Worm (Caenorhabditis elegans): ENCODE data around the gene fbxa-80.
A peak's percentile ranks its signal among the peaks of the same experiment; 100 is the strongest.

Gene fbxa-80

DNA sequence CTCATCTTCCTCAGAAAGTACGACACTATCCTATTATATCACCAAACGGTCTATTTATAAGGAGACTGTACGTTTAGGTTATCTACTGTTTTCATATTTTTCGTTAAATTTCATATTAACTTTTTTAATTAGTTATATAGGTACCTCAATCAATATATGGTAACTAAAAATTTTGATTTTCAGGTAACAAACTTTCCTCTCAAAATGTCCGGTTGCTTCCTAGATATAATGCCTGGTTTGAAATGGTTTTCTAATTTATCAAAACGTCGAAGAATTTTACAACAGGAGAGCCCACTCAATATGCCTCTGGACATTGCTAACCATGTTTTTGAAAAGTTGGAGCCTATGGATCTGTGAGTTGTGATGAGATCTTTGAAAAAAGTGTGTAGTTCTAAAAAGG lies 17.4 kb downstream of the fbxa-80 start, which contains the start of gene fbxa-28:
fbxa-28 (plus strand) TSS at position 301 of the 400 bp plus-strand sequence.
- TF ChIP-seq F16B12.6 (tag; optimal IDR thresholded peaks at IDR 0.05) (no peak), isw-1 (GFP tag; IDR thresholded peaks at IDR 0.05) (no peak), C34B4.2 (tag; optimal IDR thresholded peaks at IDR 0.05) (no peak), fkh-4 (tag; optimal IDR thresholded peaks at IDR 0.05; ENCODE audit: borderline replicate concordance) (no peak), snu-23 (GFP tag; optimal IDR thresholded peaks at IDR 0.05) (no peak), elt-3 (tag; optimal IDR thresholded peaks at IDR 0.05) (no peak), nhr-11 (tag; optimal IDR thresholded peaks at IDR 0.05) (no peak), nhr-85 (tag) (no peak), pax-3 (tag; optimal IDR thresholded peaks at IDR 0.05) (no peak), alr-1 (tag; optimal IDR thresholded peaks at IDR 0.05; ENCODE audit: borderline replicate concordance) (no peak), nhr-19 (GFP tag; conservative IDR thresholded peaks at IDR 0.05) (no peak), hlh-4 (tag; optimal IDR thresholded peaks at IDR 0.05) (no peak), snpc-4 (tag; optimal IDR thresholded peaks at IDR 0.05) (no peak), elt-2 (tag; optimal IDR thresholded peaks at IDR 0.05) (no peak), mdl-1 (tag; optimal IDR thresholded peaks at IDR 0.05) (no peak), skn-1 (tag; optimal IDR thresholded peaks at IDR 0.05) (no peak), mab-9 (GFP tag; IDR thresholded peaks at IDR 0.05) (no peak), aly-2 (tag; optimal IDR thresholded peaks at IDR 0.05) (no peak), tbx-2 (tag; optimal IDR thresholded peaks at IDR 0.05) (no peak), nhr-47 (tag; optimal IDR thresholded peaks at IDR 0.05) (no peak)

DNA sequence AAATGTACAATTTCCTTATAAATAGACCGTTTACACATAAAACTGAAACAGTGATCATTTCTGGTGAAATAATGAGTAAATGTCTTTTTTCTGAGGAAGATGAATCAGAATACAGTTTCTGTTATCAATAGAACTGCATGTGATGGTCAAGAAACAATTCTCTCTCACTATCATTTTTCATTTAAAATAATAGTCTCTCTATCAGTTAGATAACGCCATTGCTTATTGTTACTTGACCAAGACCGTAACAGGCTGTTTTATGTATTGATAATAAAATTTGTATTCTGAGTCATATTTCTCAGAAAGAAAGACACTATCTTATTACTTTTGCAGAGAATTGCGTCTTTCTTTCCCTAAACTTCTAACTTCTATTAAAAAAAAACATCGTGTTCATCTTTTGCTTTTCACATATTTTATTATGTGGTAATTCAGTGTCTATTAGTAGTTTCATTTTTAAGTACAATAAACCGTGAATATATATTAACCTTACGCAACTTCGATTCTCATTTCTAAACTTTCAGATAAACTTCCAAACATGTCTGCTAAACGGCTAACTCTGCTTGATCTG lies 19.8 kb downstream of the fbxa-80 start, which contains the start of gene fbxa-35:
fbxa-35 (plus strand) TSS at position 518 of the 568 bp plus-strand sequence.
- TF ChIP-seq ceh-63 (GFP tag; optimal IDR thresholded peaks at IDR 0.05) = no peak
- TF ChIP-seq unc-86 (tag; optimal IDR thresholded peaks at IDR 0.05) = no peak
- no peak for TF ChIP-seq Y116A8C.19 (tag; optimal IDR thresholded peaks at IDR 0.05; ENCODE audit: borderline replicate concordance)
- no peak for TF ChIP-seq C16A3.4 (tag; optimal IDR thresholded peaks at IDR 0.05)
- no peak for TF ChIP-seq lsy-2 (tag; optimal IDR thresholded peaks at IDR 0.05)
- no peak for TF ChIP-seq nhr-76 (tag; optimal IDR thresholded peaks at IDR 0.05)
- no peak for TF ChIP-seq efl-1 (optimal IDR thresholded peaks at IDR 0.05)
- peak in 1 of 2 experiments; percentile 19 for TF ChIP-seq efl-1 (GFP tag; optimal IDR thresholded peaks at IDR 0.05 in 1 of 2)
- TF ChIP-seq swsn-7 (tag; optimal IDR thresholded peaks at IDR 0.05) = no peak
- peak in 2 of 6 experiments; percentile 13 for TF ChIP-seq elt-3 (tag; optimal IDR thresholded peaks at IDR 0.05)
- no peak for TF ChIP-seq mab-9 (GFP tag; IDR thresholded peaks at IDR 0.05)
- TF ChIP-seq elt-2 (tag; optimal IDR thresholded peaks at IDR 0.05) = peak; percentile 82
- no peak for TF ChIP-seq hlh-4 (tag; optimal IDR thresholded peaks at IDR 0.05)
- TF ChIP-seq blmp-1 (tag; optimal IDR thresholded peaks at IDR 0.05) = no peak
- no peak for TF ChIP-seq ceh-88 (GFP tag; IDR thresholded peaks at IDR 0.05)
- no peak for TF ChIP-seq lin-39 (tag; optimal IDR thresholded peaks at IDR 0.05)
- TF ChIP-seq nhr-28 (tag; optimal IDR thresholded peaks at IDR 0.05) = no peak
- no peak for TF ChIP-seq nhr-84 (tag; optimal IDR thresholded peaks at IDR 0.05)
- TF ChIP-seq sup-37 (GFP tag; optimal IDR thresholded peaks at IDR 0.05) = no peak

ce11 chrIII:1293135-1293534 lies 21.9 kb downstream of the fbxa-80 start, which contains the start of gene fbxa-36:
Gene fbxa-36, minus strand, starts transcription at chrIII:1293235.
- no peak for TF ChIP-seq egl-27 (tag; optimal IDR thresholded peaks at IDR 0.05)

- TF ChIP-seq F16B12.6 (tag; optimal IDR thresholded peaks at IDR 0.05) (no peak), nhr-11 (tag; optimal IDR thresholded peaks at IDR 0.05) (no peak), elt-2 (tag; optimal IDR thresholded peaks at IDR 0.05) (peak; percentile 87), pqm-1 (tag; optimal IDR thresholded peaks at IDR 0.05) (peak; percentile 35), isw-1 (GFP tag; IDR thresholded peaks at IDR 0.05) (no peak), jun-1 (tag; optimal IDR thresholded peaks at IDR 0.05) (peak; percentile 75), lin-39 (tag; optimal IDR thresholded peaks at IDR 0.05) (no peak), skn-1 (tag; optimal IDR thresholded peaks at IDR 0.05) (no peak), mab-9 (GFP tag; IDR thresholded peaks at IDR 0.05) (no peak)
Measured at ce11 chrIII:1289139-1289538, 25.9 kb downstream of the fbxa-80 start.
